Fruit fly (Drosophila melanogaster) whole organism, adult: ENCODE measurements around the gene CHKov1.

ENCODE experiments used
- CG12768 ChIP-seq: fragments of 200-800 bp; sonication (Bioruptor generic); optimal IDR thresholded peaks from 2 replicates; lab custom pipeline; 2017; ENCODE audit warnings: missing biosample characterization, missing genetic modification characterization, mild to moderate bottlenecking, moderate library complexity, missing genetic modification reagents
- Clk ChIP-seq: fragments of 200-800 bp; sonication (Bioruptor generic); optimal IDR thresholded peaks from 2 replicates; lab custom pipeline; 2017; ENCODE audit warnings: missing biosample characterization, missing genetic modification characterization

DNA sequence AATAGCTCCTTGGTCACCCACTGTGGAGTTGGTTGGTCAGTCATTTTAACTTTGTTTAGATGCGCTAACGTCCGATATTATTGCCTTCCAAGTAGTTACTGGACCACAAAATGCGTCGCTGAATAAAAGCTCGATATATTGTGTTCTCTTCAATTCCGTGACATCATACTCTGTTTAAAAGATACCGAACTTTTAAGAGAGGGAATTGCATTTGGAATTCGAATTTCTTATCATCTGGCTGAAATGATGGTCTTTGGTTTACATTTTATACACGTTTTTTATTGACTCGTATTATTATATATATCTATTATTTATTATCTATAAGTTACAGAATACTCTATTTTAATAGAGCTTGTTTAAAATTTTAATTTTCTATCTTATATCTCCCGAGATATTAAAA is 2.0 kb upstream of the CHKov1 start, which contains the start of gene CHKov2:
- no peak for TF ChIP-seq Clk (GFP tag; lab: Kevin White, UChicago)
- TF ChIP-seq CG12768 (GFP tag; lab: Kevin White, UChicago) = no peak
